Worm (Caenorhabditis elegans): ENCODE data around the gene famh-136.
A peak's percentile ranks its signal among the peaks of the same experiment; 100 is the strongest.

Gene famh-136

DNA sequence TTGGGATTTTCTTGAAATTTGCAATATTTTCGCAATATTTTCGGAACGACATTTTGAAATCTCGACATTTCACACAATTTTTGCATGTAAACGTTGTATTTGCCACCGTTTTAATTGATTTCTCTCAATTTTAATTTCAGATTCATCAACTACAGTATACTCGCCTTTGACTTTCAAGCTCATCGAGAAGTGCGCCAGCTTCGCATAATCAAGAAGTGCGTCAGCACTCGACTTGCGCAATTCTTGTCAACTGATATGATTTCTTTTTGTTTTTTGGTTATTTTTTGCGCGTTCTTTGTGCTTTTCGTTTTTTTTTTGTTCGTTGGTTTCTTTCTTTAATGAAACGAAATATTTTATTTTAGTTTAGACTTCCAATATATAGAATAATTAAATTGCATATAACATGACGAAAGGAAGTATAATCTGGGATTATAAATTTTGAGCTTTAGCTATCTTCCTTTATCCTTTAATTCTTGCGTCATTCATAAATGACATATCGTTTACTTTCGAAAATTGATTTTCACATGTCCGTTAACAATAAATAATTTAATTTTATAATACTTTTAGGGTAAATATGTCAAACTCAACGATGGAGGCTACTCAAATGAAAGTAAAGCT lies at the start of gene famh-136 (continued):
- no peak for TF ChIP-seq daf-12 (tag; optimal IDR thresholded peaks at IDR 0.05)
- peak in 1 of 2 experiments; percentile 73 for TF ChIP-seq hif-1 (tag; optimal IDR thresholded peaks at IDR 0.05)
- TF ChIP-seq lsy-2 (tag; optimal IDR thresholded peaks at IDR 0.05): peak; percentile 27 to 95
- TF ChIP-seq attf-4 (tag; optimal IDR thresholded peaks at IDR 0.05): no peak
- no peak for TF ChIP-seq set-16 (GFP tag; IDR thresholded peaks at IDR 0.05)
- TF ChIP-seq rbr-2 (tag; optimal IDR thresholded peaks at IDR 0.05): peak; percentile 86
- TF ChIP-seq R02D3.7 (tag; optimal IDR thresholded peaks at IDR 0.05): no peak
- peak; percentile 80 for TF ChIP-seq T26A8.4 (GFP tag; IDR thresholded peaks at IDR 0.05)
- peak; percentile 95 for TF ChIP-seq mep-1 (tag; optimal IDR thresholded peaks at IDR 0.05)
- peak; percentile 76 for TF ChIP-seq pha-4 (GFP tag; IDR thresholded peaks at IDR 0.05)
- TF ChIP-seq pha-4 (tag; optimal IDR thresholded peaks at IDR 0.05): peak; percentile 89
- no peak for TF ChIP-seq daf-19 (GFP tag; conservative IDR thresholded peaks at IDR 0.05)
- peak; percentile 79 for TF ChIP-seq hmg-1.1 (GFP tag; IDR thresholded peaks at IDR 0.05)
- peak; percentile 43 for TF ChIP-seq unc-130 (GFP tag; optimal IDR thresholded peaks at IDR 0.05)
- no peak for TF ChIP-seq zip-11 (GFP tag; IDR thresholded peaks at IDR 0.05)
- peak; percentile 66; the same call in 1 of the 2 replicates for TF ChIP-seq zfp-3 (GFP tag; conservative IDR thresholded peaks at IDR 0.05)
- TF ChIP-seq madf-5 (GFP tag; IDR thresholded peaks at IDR 0.05): no peak
- TF ChIP-seq ZK337.2 (GFP tag; IDR thresholded peaks at IDR 0.05): no peak
- TF ChIP-seq ceh-28 (tag; optimal IDR thresholded peaks at IDR 0.05): no peak
- peak; percentile 85 for TF ChIP-seq nhr-102 (tag; optimal IDR thresholded peaks at IDR 0.05)
- peak; percentile 74 for TF ChIP-seq F10B5.3 (tag; optimal IDR thresholded peaks at IDR 0.05)
- no peak for TF ChIP-seq Y5F2A.4 (GFP tag; optimal IDR thresholded peaks at IDR 0.05)
- TF ChIP-seq nhr-25 (tag; optimal IDR thresholded peaks at IDR 0.05; ENCODE audit: borderline replicate concordance, insufficient read depth): no peak
- no peak for TF ChIP-seq sdz-12 (GFP tag; optimal IDR thresholded peaks at IDR 0.05)
- TF ChIP-seq tra-1 (GFP tag; IDR thresholded peaks at IDR 0.05): peak; percentile 51; the same call in 1 of the 2 replicates
- TF ChIP-seq saeg-2 (GFP tag; IDR thresholded peaks at IDR 0.05): 0 out of 2 replicates have a peak, but pooled peaks have one; percentile 56
- no peak for TF ChIP-seq aly-2 (tag; optimal IDR thresholded peaks at IDR 0.05)
- no peak for TF ChIP-seq dmd-9 (GFP tag; IDR thresholded peaks at IDR 0.05)
- peak; percentile 91 for TF ChIP-seq hlh-11 (tag; optimal IDR thresholded peaks at IDR 0.05)
- peak; percentile 79 for TF ChIP-seq nhr-48 (tag; optimal IDR thresholded peaks at IDR 0.05)
- TF ChIP-seq skn-1 (tag; optimal IDR thresholded peaks at IDR 0.05): no peak
- 0 out of 2 replicates have a peak, but pooled peaks have one; percentile 33 for TF ChIP-seq madf-9 (GFP tag; conservative IDR thresholded peaks at IDR 0.05)
- TF ChIP-seq daf-16 (GFP tag; optimal IDR thresholded peaks at IDR 0.05): peak; percentile 23 to 78
- TF ChIP-seq daf-16 (tag; optimal IDR thresholded peaks at IDR 0.05): peak; percentile 78
- no peak for TF ChIP-seq lin-1 (GFP tag; IDR thresholded peaks at IDR 0.05)
- TF ChIP-seq nhr-11 (tag; optimal IDR thresholded peaks at IDR 0.05): peak; percentile 75
- TF ChIP-seq ztf-7 (tag; optimal IDR thresholded peaks at IDR 0.05): peak; percentile 64
- no peak for TF ChIP-seq nhr-10 (tag; optimal IDR thresholded peaks at IDR 0.05)
- TF ChIP-seq nhr-237 (tag; optimal IDR thresholded peaks at IDR 0.05): no peak
- TF ChIP-seq D1046.2 (GFP tag; IDR thresholded peaks at IDR 0.05): 0 out of 2 replicates have a peak, but pooled peaks have one; percentile 11
- no peak for TF ChIP-seq lin-29 (GFP tag; IDR thresholded peaks at IDR 0.05)
- no peak for TF ChIP-seq ces-1 (GFP tag; optimal IDR thresholded peaks at IDR 0.05)
- no peak for TF ChIP-seq snpc-4 (tag; optimal IDR thresholded peaks at IDR 0.05)
- peak; percentile 82 for TF ChIP-seq nhr-28 (tag; optimal IDR thresholded peaks at IDR 0.05)
- no peak for TF ChIP-seq nhr-41 (GFP tag; IDR thresholded peaks at IDR 0.05)
- no peak for TF ChIP-seq lin-15B (tag; optimal IDR thresholded peaks at IDR 0.05)
- TF ChIP-seq Y75B8A.6 (GFP tag; IDR thresholded peaks at IDR 0.05): no peak
- no peak for TF ChIP-seq vab-7 (GFP tag; IDR thresholded peaks at IDR 0.05)
- TF ChIP-seq F26F4.8 (GFP tag; conservative IDR thresholded peaks at IDR 0.05): no peak
- TF ChIP-seq mes-2 (tag; optimal IDR thresholded peaks at IDR 0.05; ENCODE audit: poor library complexity, severe bottlenecking): peak; percentile 85
- TF ChIP-seq egl-43 (GFP tag; IDR thresholded peaks at IDR 0.05): no peak

All from whole organism, L4 larva.